Fruit fly (Drosophila melanogaster) whole organism, embryonic: Measurements from ENCODE around the gene tsl.

ENCODE experiments used
- B-H2 ChIP-seq: fragments of 200-800 bp; sonication (Bioruptor generic); optimal IDR thresholded peaks from 2 replicates; lab custom pipeline; 2018; ENCODE audit warnings: missing biosample characterization, mild to moderate bottlenecking, missing genetic modification characterization
- BEAF-32 ChIP-seq: fragments of 200-800 bp; sonication (Bioruptor generic); optimal IDR thresholded peaks from 3 replicates; lab custom pipeline; 2017; ENCODE audit warnings: missing biosample characterization, missing genetic modification characterization, mild to moderate bottlenecking, moderate library complexity, missing genetic modification reagents
- Bdp1 ChIP-seq: fragments of 200-800 bp; sonication (Bioruptor generic); optimal IDR thresholded peaks from 3 replicates; lab custom pipeline; 2016; ENCODE audit warnings: missing biosample characterization, missing genetic modification characterization
- CG10321 ChIP-seq: fragments of 200-800 bp; sonication (Bioruptor generic); IDR thresholded peaks from 2 replicates; pipeline ENCODE4 v1.3.6; 2022; ENCODE audit warnings: missing biosample characterization, missing genetic modification characterization
- CG10543 ChIP-seq: fragments of 200-800 bp; sonication (Bioruptor generic); optimal IDR thresholded peaks from 3 replicates; lab custom pipeline; 2017; ENCODE audit warnings: missing biosample characterization, mild to moderate bottlenecking, missing genetic modification characterization, moderate library complexity
- CG11695 ChIP-seq: fragments of 200-800 bp; sonication (Bioruptor generic); IDR thresholded peaks from 3 replicates; pipeline ENCODE4 v1.3.6; 2022; ENCODE audit warnings: missing biosample characterization, missing genetic modification characterization
- CG11723 ChIP-seq: fragments of 200-800 bp; sonication (Bioruptor generic); optimal IDR thresholded peaks from 2 replicates; lab custom pipeline; 2017; ENCODE audit warnings: missing biosample characterization, mild to moderate bottlenecking, missing genetic modification characterization
- CG14710 ChIP-seq: fragments of 200-800 bp; sonication (Bioruptor generic); optimal IDR thresholded peaks from 3 replicates; lab custom pipeline; 2019; ENCODE audit warnings: missing biosample characterization, mild to moderate bottlenecking, missing genetic modification characterization, moderate library complexity
- CG14860 ChIP-seq: fragments of 200-800 bp; sonication (Bioruptor generic); IDR thresholded peaks from 3 replicates; pipeline ENCODE4 v1.3.6; 2022; ENCODE audit warnings: missing biosample characterization, missing genetic modification characterization; ENCODE audit not compliant: partially characterized antibody
- CG1529 ChIP-seq: fragments of 200-800 bp; sonication (Bioruptor generic); optimal IDR thresholded peaks from 3 replicates; lab custom pipeline; 2018; ENCODE audit warnings: missing biosample characterization, missing genetic modification characterization
- CG17385 ChIP-seq: fragments of 200-800 bp; sonication (Bioruptor generic); optimal IDR thresholded peaks from 3 replicates; lab custom pipeline; 2018; ENCODE audit warnings: missing biosample characterization, mild to moderate bottlenecking, missing genetic modification characterization
- CG2678 ChIP-seq: fragments of 200-800 bp; sonication (Bioruptor generic); optimal IDR thresholded peaks from 3 replicates; lab custom pipeline; 2019; ENCODE audit warnings: missing biosample characterization, mild to moderate bottlenecking, missing genetic modification characterization, moderate library complexity
- CG31388 ChIP-seq: fragments of 200-800 bp; sonication (Bioruptor generic); optimal IDR thresholded peaks from 2 replicates; lab custom pipeline; 2016; ENCODE audit warnings: missing biosample characterization, missing genetic modification characterization
- CG31441 ChIP-seq: fragments of 200-800 bp; sonication (Bioruptor generic); IDR thresholded peaks from 2 replicates; pipeline ENCODE4 v1.3.6; 2022; ENCODE audit warnings: missing biosample characterization, missing genetic modification characterization
- CG3407 ChIP-seq: fragments of 200-800 bp; sonication (Bioruptor generic); optimal IDR thresholded peaks from 2 replicates; lab custom pipeline; 2018; ENCODE audit warnings: missing biosample characterization, mild to moderate bottlenecking, missing genetic modification characterization
- CG4820 ChIP-seq: fragments of 200-800 bp; sonication (Bioruptor generic); optimal IDR thresholded peaks from 3 replicates; lab custom pipeline; 2016; ENCODE audit warnings: missing biosample characterization, missing genetic modification characterization
- CG6689 ChIP-seq: fragments of 200-800 bp; sonication (Bioruptor generic); IDR thresholded peaks from 2 replicates; pipeline ENCODE4 v1.3.6; 2022; ENCODE audit warnings: missing biosample characterization, missing genetic modification characterization
- CG8359 ChIP-seq: fragments of 200-800 bp; sonication (Bioruptor generic); optimal IDR thresholded peaks from 2 replicates; lab custom pipeline; 2017; ENCODE audit warnings: missing biosample characterization, mild to moderate bottlenecking, missing genetic modification characterization, borderline replicate concordance
- D19B ChIP-seq: fragments of 200-800 bp; sonication (Bioruptor generic); optimal IDR thresholded peaks from 2 replicates; lab custom pipeline; 2017; ENCODE audit warnings: missing biosample characterization, mild to moderate bottlenecking, missing genetic modification characterization
- Dip3 ChIP-seq: fragments of 200-800 bp; sonication (Bioruptor generic); optimal IDR thresholded peaks from 3 replicates; lab custom pipeline; 2016; ENCODE audit warnings: missing biosample characterization, missing genetic modification characterization
- Fer2 ChIP-seq: fragments of 200-800 bp; sonication (Bioruptor generic); optimal IDR thresholded peaks from 2 replicates; lab custom pipeline; 2018; ENCODE audit warnings: missing biosample characterization, mild to moderate bottlenecking, missing genetic modification characterization, moderate library complexity
- Hr51 ChIP-seq, 2 experiments: fragments of 200-800 bp; sonication (Bioruptor generic); optimal IDR thresholded peaks; 2 replicates in 1 of 2; 3 replicates in 1 of 2; lab custom pipeline; 2016 to 2018; ENCODE audit warnings: missing biosample characterization in 2 of 2, missing genetic modification characterization in 2 of 2, mild to moderate bottlenecking in 1 of 2, moderate library complexity in 1 of 2
- Jarid2 ChIP-seq: fragments of 200-800 bp; sonication (Bioruptor generic); optimal IDR thresholded peaks from 3 replicates; lab custom pipeline; 2017; ENCODE audit warnings: mild to moderate bottlenecking, missing biosample characterization, missing genetic modification reagents, missing genetic modification characterization
- Med ChIP-seq: fragments of 200-800 bp; sonication (Bioruptor generic); peaks from one replicate; lab custom pipeline; 2016; ENCODE audit warnings: missing biosample characterization, missing genetic modification characterization, mild to moderate bottlenecking, inconsistent platforms, moderate library complexity
- ac ChIP-seq: fragments of 200-800 bp; sonication (Bioruptor generic); optimal IDR thresholded peaks from 3 replicates; lab custom pipeline; 2017; ENCODE audit warnings: missing biosample characterization, mild to moderate bottlenecking, missing genetic modification characterization
- cas ChIP-seq: fragments of 200-800 bp; sonication (Bioruptor generic); IDR thresholded peaks from 2 replicates; pipeline ENCODE4 v1.3.6; 2022; ENCODE audit warnings: missing biosample characterization, missing genetic modification characterization
- chinmo ChIP-seq: fragments of 200-800 bp; sonication (Bioruptor generic); IDR thresholded peaks from 4 replicates; pipeline ENCODE4 v1.3.6; 2022; ENCODE audit warnings: missing biosample characterization, missing genetic modification characterization; ENCODE audit not compliant: partially characterized antibody
- ci ChIP-seq: fragments of 200-800 bp; sonication (Bioruptor generic); IDR thresholded peaks from 3 replicates; pipeline ENCODE4 v1.3.6; 2022; ENCODE audit warnings: missing biosample characterization, missing genetic modification characterization
- cwo ChIP-seq: fragments of 200-800 bp; sonication (Bioruptor generic); optimal IDR thresholded peaks from 3 replicates; lab custom pipeline; 2017; ENCODE audit warnings: missing biosample characterization, missing genetic modification characterization, mild to moderate bottlenecking, moderate library complexity, missing genetic modification reagents
- dan ChIP-seq: fragments of 200-800 bp; sonication (Bioruptor generic); IDR thresholded peaks from 2 replicates; pipeline ENCODE4 v1.3.6; 2022; ENCODE audit warnings: missing biosample characterization, missing genetic modification characterization
- dati ChIP-seq: fragments of 200-800 bp; sonication (Bioruptor generic); IDR thresholded peaks from 2 replicates; pipeline ENCODE4 v1.3.6; 2022; ENCODE audit warnings: missing biosample characterization, missing genetic modification characterization
- en ChIP-seq: fragments of 200-800 bp; sonication (Bioruptor generic); optimal IDR thresholded peaks from 2 replicates; lab custom pipeline; 2016; ENCODE audit warnings: missing biosample characterization, missing genetic modification characterization
- fu2 ChIP-seq: fragments of 200-800 bp; sonication (Bioruptor generic); optimal IDR thresholded peaks from 2 replicates; lab custom pipeline; 2016; ENCODE audit warnings: missing biosample characterization, missing genetic modification characterization
- gro ChIP-seq: fragments of 200-800 bp; sonication (Bioruptor generic); optimal IDR thresholded peaks from 2 replicates; lab custom pipeline; 2016; ENCODE audit warnings: missing biosample characterization, missing genetic modification characterization
- gsb ChIP-seq: fragments of 200-800 bp; sonication (Bioruptor generic); IDR thresholded peaks from 2 replicates; pipeline ENCODE4 v1.3.6; 2022; ENCODE audit warnings: missing biosample characterization, missing genetic modification characterization
- hkb ChIP-seq, 2 experiments: fragments of 200-800 bp in 1 of 2; fragments of >200 bp in 1 of 2; sonication (Bioruptor generic) in 1 of 2; IDR thresholded peaks in 1 of 2; optimal IDR thresholded peaks in 1 of 2; 2 replicates each; pipeline versions ENCODE4 v1.3.6 to Lab custom; 2017 to 2022; ENCODE audit warnings: missing biosample characterization in 1 of 2, missing genetic modification characterization in 1 of 2
- kni ChIP-seq: fragments of 200-800 bp; sonication (Bioruptor generic); optimal IDR thresholded peaks from 3 replicates; lab custom pipeline; 2017; ENCODE audit warnings: mild to moderate bottlenecking, missing biosample characterization, missing genetic modification reagents, missing genetic modification characterization
- lilli ChIP-seq: fragments of 200-800 bp; sonication (Bioruptor generic); optimal IDR thresholded peaks from 3 replicates; lab custom pipeline; 2016; ENCODE audit warnings: missing biosample characterization, missing genetic modification characterization
- nau ChIP-seq: fragments of 200-800 bp; sonication (Bioruptor generic); optimal IDR thresholded peaks from 3 replicates; lab custom pipeline; 2017; ENCODE audit warnings: missing biosample characterization, mild to moderate bottlenecking, missing genetic modification characterization, missing genetic modification reagents
- odd ChIP-seq: fragments of 200-800 bp; sonication (Bioruptor generic); optimal IDR thresholded peaks from 2 replicates; lab custom pipeline; 2017; ENCODE audit warnings: missing biosample characterization, mild to moderate bottlenecking, missing genetic modification characterization
- onecut ChIP-seq: fragments of 200-800 bp; sonication (Bioruptor generic); IDR thresholded peaks from 2 replicates; pipeline ENCODE4 v1.3.6; 2022; ENCODE audit warnings: missing biosample characterization, missing genetic modification characterization
- pum ChIP-seq: fragments of 200-800 bp; sonication (Bioruptor generic); optimal IDR thresholded peaks from 2 replicates; lab custom pipeline; 2016; ENCODE audit warnings: missing biosample characterization, missing genetic modification characterization
- repo ChIP-seq: fragments of 200-800 bp; sonication (Bioruptor generic); optimal IDR thresholded peaks from 2 replicates; lab custom pipeline; 2016; ENCODE audit warnings: missing biosample characterization, missing genetic modification characterization
- sc ChIP-seq, 3 experiments: fragments of >200 bp in 2 of 3; fragments of 200-800 bp in 1 of 3; sonication (Bioruptor generic) in 1 of 3; optimal IDR thresholded peaks; 2 replicates in 2 of 3; 3 replicates in 1 of 3; lab custom pipeline; 2017; ENCODE audit warnings: mild to moderate bottlenecking in 1 of 3, missing biosample characterization in 1 of 3, missing genetic modification characterization in 1 of 3, missing genetic modification reagents in 1 of 3
- toy ChIP-seq: fragments of 200-800 bp; sonication (Bioruptor generic); IDR thresholded peaks from 2 replicates; pipeline ENCODE4 v1.3.6; 2022; ENCODE audit warnings: missing biosample characterization, missing genetic modification characterization
- tx ChIP-seq: fragments of 200-800 bp; sonication (Bioruptor generic); optimal IDR thresholded peaks from 2 replicates; lab custom pipeline; 2016; ENCODE audit warnings: missing biosample characterization, missing genetic modification characterization
- z ChIP-seq: fragments of 200-800 bp; sonication (Bioruptor generic); IDR thresholded peaks from 3 replicates; pipeline ENCODE4 v1.3.6; 2022; ENCODE audit warnings: missing biosample characterization, missing genetic modification characterization
- zfh1 ChIP-seq: fragments of 200-800 bp; sonication (Bioruptor generic); IDR thresholded peaks from 3 replicates; pipeline ENCODE4 v1.3.6; 2022; ENCODE audit warnings: missing biosample characterization, missing genetic modification characterization

tsl gene

dm6 chr3R:21825775-21826558 lies 43.6 kb upstream of the tsl start (continued):
- TF ChIP-seq CG4820 (GFP tag; lab: Kevin White, UChicago) (no peak), cas (no peak), repo (GFP tag; lab: Kevin White, UChicago) (no peak), hkb (optimal IDR thresholded peaks at IDR 0.05; lab: Kevin White, UChicago) (no peak), hkb (GFP tag; IDR thresholded peaks at IDR 0.05; lab: Robert Waterston, UW) (no peak), onecut (GFP tag; lab: Robert Waterston, UW) (no peak), dan (GFP tag; lab: Robert Waterston, UW) (no peak), B-H2 (GFP tag; lab: Kevin White, UChicago) (no peak), lilli (GFP tag; lab: Kevin White, UChicago) (no peak), CG11695 (no peak), tx (GFP tag; lab: Kevin White, UChicago) (no peak), CG31388 (GFP tag; lab: Kevin White, UChicago) (no peak), Bdp1 (GFP tag; lab: Kevin White, UChicago) (no peak), dati (GFP tag; lab: Robert Waterston, UW) (no peak), chinmo (GFP tag; lab: Robert Waterston, UW) (no peak), Fer2 (tag; lab: Kevin White, UChicago) (no peak), kni (GFP tag; lab: Kevin White, UChicago) (no peak), CG10321 (GFP tag; lab: Robert Waterston, UW) (no peak), CG1529 (GFP tag; lab: Kevin White, UChicago) (no peak), Jarid2 (GFP tag; lab: Kevin White, UChicago) (no peak), Hr51 (GFP tag; optimal IDR thresholded peaks at IDR 0.05; lab: Kevin White, UChicago) (no peak), D19B (GFP tag; lab: Kevin White, UChicago) (no peak), cwo (GFP tag; lab: Kevin White, UChicago) (no peak), z (GFP tag; lab: Robert Waterston, UW) (no peak), CG31441 (0 out of 2 replicates have a peak, but pooled peaks have one; percentile 17), pum (GFP tag; lab: Kevin White, UChicago) (no peak), CG14860 (GFP tag; lab: Robert Waterston, UW) (no peak), CG8359 (GFP tag; lab: Kevin White, UChicago) (no peak), nau (GFP tag; lab: Kevin White, UChicago) (no peak), en (no peak), CG3407 (no peak), gro (GFP tag; lab: Kevin White, UChicago) (no peak), fu2 (GFP tag; lab: Kevin White, UChicago) (no peak), sc (optimal IDR thresholded peaks at IDR 0.05; lab: Kevin White, UChicago) (no peak), sc (GFP tag; optimal IDR thresholded peaks at IDR 0.05; lab: Kevin White, UChicago) (no peak), odd (GFP tag; lab: Kevin White, UChicago) (no peak), gsb (GFP tag; lab: Robert Waterston, UW) (0 out of 2 replicates have a peak, but pooled peaks have one; percentile 23), CG14710 (tag; lab: Kevin White, UChicago) (peak; percentile 10), ac (no peak), Med (GFP tag; lab: Kevin White, UChicago) (peak; percentile 24), CG17385 (peak; percentile 50), CG2678 (no peak), Dip3 (GFP tag; lab: Kevin White, UChicago) (no peak), CG6689 (0 out of 2 replicates have a peak, but pooled peaks have one; percentile 6), BEAF-32 (GFP tag; lab: Kevin White, UChicago) (no peak), zfh1 (GFP tag; lab: Robert Waterston, UW) (no peak), CG10543 (GFP tag; lab: Kevin White, UChicago) (no peak), CG11723 (GFP tag; lab: Kevin White, UChicago) (no peak), ci (no peak), toy (0 out of 2 replicates have a peak, but pooled peaks have one; percentile 17)
